Worm (Caenorhabditis elegans) whole organism, L4/young adult: ENCODE measurements around the gene gbas-1.

Source experiments
- W03F9.2 ChIP-seq: fragments of 150-350 bp; optimal IDR thresholded peaks from 2 replicates; lab custom pipeline; 2014; ENCODE audit warnings: missing biosample characterization, missing genetic modification characterization
- dao-5 ChIP-seq: sonication (generic microtip); optimal IDR thresholded peaks from 2 replicates; lab custom pipeline; 2016; ENCODE audit warnings: missing genotype, missing genetic modification characterization, moderate library complexity, missing compliant biosample characterization
- him-1 ChIP-seq: sonication (generic microtip); optimal IDR thresholded peaks from 2 replicates; lab custom pipeline; 2016; ENCODE audit warnings: missing genotype, missing genetic modification reagents, missing genetic modification characterization, missing compliant biosample characterization

DNA sequence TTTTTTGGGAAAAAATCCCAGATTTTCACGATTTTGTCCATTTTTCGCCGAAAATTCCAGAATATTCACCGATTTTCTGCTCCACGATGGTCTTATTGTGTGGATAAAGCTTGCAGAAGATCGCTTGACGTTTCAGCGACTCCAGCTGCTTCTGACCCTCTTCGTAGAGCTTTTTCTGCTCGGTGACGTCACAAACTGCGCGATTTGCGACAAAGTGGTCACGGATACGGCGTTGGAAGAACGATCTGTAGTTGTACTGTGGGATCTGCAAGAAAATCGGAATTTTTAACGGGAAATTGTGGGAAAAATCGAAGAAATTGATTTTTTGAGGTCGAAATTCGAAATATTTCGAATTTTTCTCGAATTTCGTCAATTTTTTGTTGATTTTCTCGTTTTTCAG lies 26.1 kb upstream of the gbas-1 start, which contains the start of gene mnat-1:
- TF ChIP-seq dao-5 (tag; lab: Kevin White, UChicago) (no peak), W03F9.2 (tag; lab: Kevin White, UChicago) (no peak), him-1 (tag; lab: Kevin White, UChicago) (no peak)
